Worm (Caenorhabditis elegans) whole organism, mixed stage, embryonic: Measurements from ENCODE around the gene F18E9.4.
A peak's percentile ranks its signal among the peaks of the same experiment; 100 is the strongest.

Experiments
- M03D4.4 ChIP-seq: sonication (generic microtip); optimal IDR thresholded peaks from 2 replicates; lab custom pipeline; 2017; ENCODE audit warnings: mild to moderate bottlenecking, missing genetic modification characterization, missing compliant biosample characterization
- bed-3 ChIP-seq: fragments of 200-800 bp; sonication (Bioruptor generic); optimal IDR thresholded peaks from 3 replicates; lab custom pipeline; 2018; ENCODE audit warnings: mild to moderate bottlenecking, missing genetic modification characterization, moderate library complexity, missing compliant biosample characterization
- blmp-1 ChIP-seq: fragments of 150-350 bp; optimal IDR thresholded peaks from 2 replicates; lab custom pipeline; 2014; ENCODE audit warnings: missing biosample characterization, missing genetic modification characterization
- ceh-39 ChIP-seq: fragments of 150-350 bp; optimal IDR thresholded peaks from 2 replicates; lab custom pipeline; 2014; ENCODE audit warnings: missing biosample characterization, missing genetic modification characterization
- ceh-43 ChIP-seq: fragments of 200-800 bp; sonication (Bioruptor generic); optimal IDR thresholded peaks from 2 replicates; lab custom pipeline; 2018; ENCODE audit warnings: mild to moderate bottlenecking, missing genetic modification characterization, moderate library complexity, missing compliant biosample characterization
- ceh-83 ChIP-seq: fragments of 200-800 bp; sonication (Bioruptor generic); optimal IDR thresholded peaks from 2 replicates; lab custom pipeline; 2018; ENCODE audit warnings: mild to moderate bottlenecking, missing genetic modification characterization, missing compliant biosample characterization
- ces-1 ChIP-seq: fragments of 150-350 bp; optimal IDR thresholded peaks from 2 replicates; lab custom pipeline; 2014; ENCODE audit warnings: missing biosample characterization, missing genetic modification reagents, missing genetic modification characterization
- cnd-1 ChIP-seq: fragments of 200-800 bp; sonication (Bioruptor generic); optimal IDR thresholded peaks from 2 replicates; lab custom pipeline; 2018; ENCODE audit warnings: mild to moderate bottlenecking, missing genetic modification characterization, missing compliant biosample characterization
- drap-1 ChIP-seq: fragments of 200-800 bp; sonication (Bioruptor generic); optimal IDR thresholded peaks from 3 replicates; lab custom pipeline; 2018; ENCODE audit warnings: mild to moderate bottlenecking, missing genetic modification characterization, missing compliant biosample characterization
- elt-3 ChIP-seq: fragments of 150-350 bp; optimal IDR thresholded peaks from 2 replicates; lab custom pipeline; 2014; ENCODE audit warnings: missing biosample characterization, missing genetic modification characterization
- flh-1 ChIP-seq: fragments of 200-800 bp; sonication (Bioruptor generic); optimal IDR thresholded peaks from 2 replicates; lab custom pipeline; 2018; ENCODE audit warnings: mild to moderate bottlenecking, missing genetic modification characterization, moderate library complexity, missing compliant biosample characterization
- ham-2 ChIP-seq: fragments of 200-800 bp; sonication (Bioruptor generic); optimal IDR thresholded peaks from 2 replicates; lab custom pipeline; 2018; ENCODE audit warnings: mild to moderate bottlenecking, missing genetic modification characterization, missing compliant biosample characterization
- lin-13 ChIP-seq: fragments of 150-350 bp; optimal IDR thresholded peaks from 2 replicates; lab custom pipeline; 2014; ENCODE audit warnings: missing biosample characterization, missing genetic modification characterization
- mep-1 ChIP-seq: fragments of 150-350 bp; optimal IDR thresholded peaks from 2 replicates; lab custom pipeline; 2017; ENCODE audit warnings: missing biosample characterization, missing genetic modification reagents, missing genetic modification characterization, inconsistent platforms
- nhr-12 ChIP-seq: fragments of 150-350 bp; optimal IDR thresholded peaks from 2 replicates; lab custom pipeline; 2014; ENCODE audit warnings: missing biosample characterization, missing genetic modification characterization
- nhr-28 ChIP-seq: fragments of 150-350 bp; optimal IDR thresholded peaks from 2 replicates; lab custom pipeline; 2014; ENCODE audit warnings: missing biosample characterization, missing genetic modification characterization
- pha-4 ChIP-seq: fragments of 150-350 bp; optimal IDR thresholded peaks from 2 replicates; lab custom pipeline; 2018; ENCODE audit warnings: missing biosample characterization, missing genetic modification reagents, missing genetic modification characterization
- snpc-4 ChIP-seq: fragments of 150-350 bp; optimal IDR thresholded peaks from 2 replicates; lab custom pipeline; 2014; ENCODE audit warnings: missing biosample characterization, missing genetic modification characterization
- sptf-1 ChIP-seq: sonication (generic microtip); optimal IDR thresholded peaks from 2 replicates; lab custom pipeline; 2017; ENCODE audit warnings: mild to moderate bottlenecking, missing genetic modification characterization, moderate library complexity, missing compliant biosample characterization
- tbx-8 ChIP-seq: fragments of 200-800 bp; sonication (Bioruptor generic); optimal IDR thresholded peaks from 2 replicates; lab custom pipeline; 2018; ENCODE audit warnings: mild to moderate bottlenecking, missing genetic modification characterization, moderate library complexity, missing compliant biosample characterization
- unc-120 ChIP-seq: sonication (generic microtip); optimal IDR thresholded peaks from 2 replicates; lab custom pipeline; 2017; ENCODE audit warnings: missing genetic modification characterization, missing compliant biosample characterization; ENCODE audit not compliant: poor library complexity, severe bottlenecking
- unc-39 ChIP-seq: fragments of 150-350 bp; optimal IDR thresholded peaks from 2 replicates; lab custom pipeline; 2014; ENCODE audit warnings: missing biosample characterization, missing genetic modification characterization
- unc-62 ChIP-seq: fragments of 150-350 bp; optimal IDR thresholded peaks from 2 replicates; lab custom pipeline; 2014; ENCODE audit warnings: missing biosample characterization, missing genetic modification reagents, missing genetic modification characterization
- zip-8 ChIP-seq: fragments of 150-350 bp; optimal IDR thresholded peaks from 2 replicates; lab custom pipeline; 2014; ENCODE audit warnings: missing biosample characterization, missing genetic modification characterization

Gene F18E9.4

ce11 chrX:8612278-8612677 is 32.0 kb downstream of the F18E9.4 start:
- TF ChIP-seq elt-3 (tag; lab: Kevin White, UChicago) (no peak), flh-1 (no peak), nhr-28 (tag; lab: Kevin White, UChicago) (no peak), bed-3 (no peak), ceh-43 (no peak)

DNA sequence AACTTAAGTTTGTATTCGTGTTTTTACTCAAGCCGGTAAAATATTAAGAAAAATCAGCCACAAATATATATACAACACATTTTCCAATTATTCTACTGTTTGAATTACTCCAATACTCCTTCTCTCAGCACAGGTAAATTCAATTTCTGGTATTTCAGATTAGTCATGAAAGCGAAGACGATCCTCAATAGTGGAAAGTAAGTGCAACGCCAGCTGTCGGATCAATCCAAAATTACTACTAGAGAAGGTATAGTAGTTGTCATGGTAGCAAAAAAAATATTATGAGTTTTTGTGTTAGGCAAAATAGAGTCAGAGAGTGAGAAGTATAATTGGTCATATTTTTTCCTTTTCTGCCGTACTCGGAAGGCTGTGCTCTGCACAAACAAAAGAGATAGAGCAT is 32.7 kb downstream of the F18E9.4 start, which contains the start of gene K01A12.2:
TSS of gene K01A12.2 (plus strand) at position 301 of the 400 bp plus-strand sequence.
- no peak for TF ChIP-seq mep-1
- no peak for TF ChIP-seq pha-4 (tag; lab: Kevin White, UChicago)
- TF ChIP-seq ham-2 (GFP tag; lab: Kevin White, UChicago) = no peak

ce11 chrX:8623840-8624591 is 43.7 kb downstream of the F18E9.4 start:
- TF ChIP-seq ceh-43 (peak; percentile 47), blmp-1 (tag; lab: Kevin White, UChicago) (no peak), mep-1 (no peak), nhr-12 (tag; lab: Kevin White, UChicago) (no peak), ceh-83 (peak; percentile 64), ham-2 (GFP tag; lab: Kevin White, UChicago) (peak; percentile 33), ceh-39 (tag; lab: Kevin White, UChicago) (no peak), sptf-1 (tag; lab: Kevin White, UChicago) (no peak), snpc-4 (tag; lab: Kevin White, UChicago) (no peak), bed-3 (no peak), drap-1 (peak; percentile 23), pha-4 (tag; lab: Kevin White, UChicago) (no peak), tbx-8 (GFP tag; lab: Kevin White, UChicago) (no peak), cnd-1 (no peak), unc-62 (GFP tag; lab: Kevin White, UChicago) (no peak), M03D4.4 (peak; percentile 5), zip-8 (tag; lab: Kevin White, UChicago) (no peak)

ce11 chrX:8625090-8625489 is 44.8 kb downstream of the F18E9.4 start, which contains the start of gene K01A12.3:
Gene K01A12.3 (minus strand): TSS chrX:8625190.
- TF ChIP-seq ceh-43 (no peak), nhr-28 (tag; lab: Kevin White, UChicago) (no peak), ceh-39 (tag; lab: Kevin White, UChicago) (no peak), zip-8 (tag; lab: Kevin White, UChicago) (no peak), ces-1 (no peak), pha-4 (tag; lab: Kevin White, UChicago) (no peak), unc-120 (tag; lab: Kevin White, UChicago) (no peak), unc-39 (tag; lab: Kevin White, UChicago) (no peak), flh-1 (no peak), lin-13 (tag; lab: Kevin White, UChicago) (no peak), unc-62 (GFP tag; lab: Kevin White, UChicago) (no peak), elt-3 (tag; lab: Kevin White, UChicago) (no peak), bed-3 (no peak)
